Fruit fly (Drosophila melanogaster): Measurements from ENCODE around the gene CG7988.
A peak's percentile ranks its signal among the peaks of the same experiment; 100 is the strongest.

Gene CG7988

dm6 chr3R:18220211-18220749, at the start of gene CG7988, which contains the start of gene CG7183 (continued):
- TF ChIP-seq CG8944 (GFP tag; optimal IDR thresholded peaks at IDR 0.05) (peak; percentile 92), CG2678 (tag; optimal IDR thresholded peaks at IDR 0.05) (peak; percentile 98), esg (GFP tag; conservative IDR thresholded peaks at IDR 0.05) (peak; percentile 98), Oli (tag; optimal IDR thresholded peaks at IDR 0.05) (peak; percentile 98), CG12299 (tag; optimal IDR thresholded peaks at IDR 0.05) (peak; percentile 97), repo (GFP tag; optimal IDR thresholded peaks at IDR 0.05) (peak; percentile 88), CG17568 (GFP tag; optimal IDR thresholded peaks at IDR 0.05) (no peak), CG6254 (GFP tag; optimal IDR thresholded peaks at IDR 0.05) (peak; percentile 87), aop (GFP tag; IDR thresholded peaks at IDR 0.05) (peak; percentile 87), dimm (GFP tag; IDR thresholded peaks at IDR 0.05) (peak; percentile 96), CG4854 (GFP tag; optimal IDR thresholded peaks at IDR 0.05) (peak; percentile 92), CG10462 (GFP tag; optimal IDR thresholded peaks at IDR 0.05) (peak; percentile 96), Xrp1 (GFP tag; IDR thresholded peaks at IDR 0.05) (peak; percentile 99), az2 (GFP tag; optimal IDR thresholded peaks at IDR 0.05) (peak; percentile 99), Spps (tag; optimal IDR thresholded peaks at IDR 0.05) (peak; percentile 98), Sox100B (GFP tag; optimal IDR thresholded peaks at IDR 0.05) (peak; percentile 97), CG15601 (tag; optimal IDR thresholded peaks at IDR 0.05) (peak; percentile 98), CG32767 (GFP tag; IDR thresholded peaks at IDR 0.05) (peak; percentile 98), run (tag; optimal IDR thresholded peaks at IDR 0.05) (peak; percentile 94), Awh (GFP tag; IDR thresholded peaks at IDR 0.05) (peak; percentile 98), CG7928 (GFP tag; optimal IDR thresholded peaks at IDR 0.05) (peak; percentile 62), fru (optimal IDR thresholded peaks at IDR 0.05) (no peak), ATbp (GFP tag; optimal IDR thresholded peaks at IDR 0.05) (peak; percentile 94), MTF-1 (GFP tag; optimal IDR thresholded peaks at IDR 0.05; ENCODE audit: borderline replicate concordance) (peak; percentile 84), wek (GFP tag; optimal IDR thresholded peaks at IDR 0.05) (peak; percentile 68), scrt (GFP tag; optimal IDR thresholded peaks at IDR 0.05) (peak; percentile 89), Asciz (GFP tag; optimal IDR thresholded peaks at IDR 0.05) (peak; percentile 94), CG14710 (tag; optimal IDR thresholded peaks at IDR 0.05) (peak; percentile 98), zfh2 (GFP tag; optimal IDR thresholded peaks at IDR 0.05) (peak; percentile 91), br (optimal IDR thresholded peaks at IDR 0.05) (no peak), slp2 (GFP tag; optimal IDR thresholded peaks at IDR 0.05) (peak; percentile 86), CG9932 (GFP tag; IDR thresholded peaks at IDR 0.05) (peak; percentile 98), sisA (GFP tag; IDR thresholded peaks at IDR 0.05) (peak; percentile 98), NK7.1 (GFP tag; optimal IDR thresholded peaks at IDR 0.05) (peak; percentile 88), Pdp1 (GFP tag; optimal IDR thresholded peaks at IDR 0.05) (peak; percentile 94 to 95), CG31224 (GFP tag; IDR thresholded peaks at IDR 0.05) (peak; percentile 95), CG17361 (GFP tag; IDR thresholded peaks at IDR 0.05) (peak; percentile 99), rib (GFP tag; IDR thresholded peaks at IDR 0.05) (peak; percentile 97), lola (GFP tag; optimal IDR thresholded peaks at IDR 0.05) (peak in 1 of 3 experiments; percentile 99), CG11695 (GFP tag; IDR thresholded peaks at IDR 0.05) (peak; percentile 99), CG8290 (GFP tag; optimal IDR thresholded peaks at IDR 0.05) (peak; percentile 98), CG8290 (tag; optimal IDR thresholded peaks at IDR 0.05) (peak in 1 of 2 experiments; percentile 83), Nf-YB (GFP tag; optimal IDR thresholded peaks at IDR 0.05) (peak; percentile 89), Ravus (GFP tag; IDR thresholded peaks at IDR 0.05) (peak; percentile 96), Bteb2 (GFP tag; optimal IDR thresholded peaks at IDR 0.05) (peak; percentile 97), ham (GFP tag; IDR thresholded peaks at IDR 0.05) (peak; percentile 91), CG15073 (GFP tag; optimal IDR thresholded peaks at IDR 0.05) (peak; percentile 82), Dp (GFP tag; optimal IDR thresholded peaks at IDR 0.05) (peak; percentile 22), Deaf1 (tag; optimal IDR thresholded peaks at IDR 0.05) (peak; percentile 84), MBD-R2 (GFP tag; IDR thresholded peaks at IDR 0.05) (peak; percentile 99), CG18262 (tag; optimal IDR thresholded peaks at IDR 0.05) (peak; percentile 99)

Measured in whole organism, embryonic.